Worm (Caenorhabditis elegans) whole organism, L2 larva: ENCODE data around the gene srt-28.

Source experiments
- C34F6.9 ChIP-seq: fragments of 150-350 bp; optimal IDR thresholded peaks from 2 replicates; lab custom pipeline; 2014; ENCODE audit warnings: missing biosample characterization, missing genetic modification characterization
- F13H6.1 ChIP-seq: sonication (generic microtip); optimal IDR thresholded peaks from 2 replicates; lab custom pipeline; 2016; ENCODE audit warnings: missing genetic modification characterization, missing compliant biosample characterization
- R02D3.7 ChIP-seq: fragments of 150-350 bp; optimal IDR thresholded peaks from 2 replicates; lab custom pipeline; 2014; ENCODE audit warnings: missing biosample characterization, missing genetic modification characterization
- Y55F3AM.14 ChIP-seq: fragments of 200-800 bp; sonication (Bioruptor generic); optimal IDR thresholded peaks from 2 replicates; lab custom pipeline; 2018; ENCODE audit warnings: mild to moderate bottlenecking, missing genetic modification characterization, missing compliant biosample characterization
- alr-1 ChIP-seq: fragments of 150-350 bp; optimal IDR thresholded peaks from 2 replicates; lab custom pipeline; 2014; ENCODE audit warnings: missing biosample characterization, missing genetic modification characterization
- aly-2 ChIP-seq: fragments of 150-350 bp; optimal IDR thresholded peaks from 2 replicates; lab custom pipeline; 2014; ENCODE audit warnings: missing biosample characterization, missing genetic modification characterization
- ama-1 ChIP-seq: fragments of 150-350 bp; optimal IDR thresholded peaks from 2 replicates; lab custom pipeline; 2018; ENCODE audit warnings: inconsistent platforms
- ceh-16 ChIP-seq: fragments of 150-350 bp; optimal IDR thresholded peaks from 2 replicates; lab custom pipeline; 2014; ENCODE audit warnings: missing biosample characterization, missing genetic modification characterization
- ceh-82 ChIP-seq: fragments of 150-350 bp; optimal IDR thresholded peaks from 2 replicates; lab custom pipeline; 2014; ENCODE audit warnings: missing biosample characterization, missing genetic modification characterization
- crh-2 ChIP-seq: sonication (generic microtip); optimal IDR thresholded peaks from 2 replicates; lab custom pipeline; 2017; ENCODE audit warnings: missing biosample characterization, missing genetic modification characterization
- dmd-4 ChIP-seq: sonication (generic microtip); optimal IDR thresholded peaks from 2 replicates; lab custom pipeline; 2017; ENCODE audit warnings: missing biosample characterization, missing genetic modification characterization
- egl-27 ChIP-seq: sonication (generic microtip); optimal IDR thresholded peaks from 3 replicates; lab custom pipeline; 2017; ENCODE audit warnings: missing biosample characterization, missing genetic modification reagents, missing genetic modification characterization
- elt-1 ChIP-seq: fragments of 150-350 bp; optimal IDR thresholded peaks from 2 replicates; lab custom pipeline; 2014; ENCODE audit warnings: missing biosample characterization, missing genetic modification characterization
- elt-3 ChIP-seq: sonication (generic microtip); optimal IDR thresholded peaks from 2 replicates; lab custom pipeline; 2017; ENCODE audit warnings: missing biosample characterization, missing genetic modification characterization
- fos-1 ChIP-seq: fragments of 150-350 bp; optimal IDR thresholded peaks from 2 replicates; lab custom pipeline; 2014; ENCODE audit warnings: missing biosample characterization, missing genetic modification characterization
- gmeb-1 ChIP-seq: fragments of 150-350 bp; optimal IDR thresholded peaks from 2 replicates; lab custom pipeline; 2014; ENCODE audit warnings: missing biosample characterization, missing genetic modification characterization
- lin-11 ChIP-seq: fragments of 150-350 bp; sonication (generic microtip); optimal IDR thresholded peaks from 2 replicates; lab custom pipeline; 2014; ENCODE audit warnings: missing biosample characterization, missing genetic modification characterization, inconsistent platforms, mixed read lengths
- lin-39 ChIP-seq: fragments of 150-350 bp; optimal IDR thresholded peaks from 2 replicates; lab custom pipeline; 2014; ENCODE audit warnings: missing biosample characterization, missing genetic modification reagents, missing genetic modification characterization
- lsy-2 ChIP-seq, 2 experiments: fragments of 150-350 bp in 1 of 2; sonication (generic microtip) in 1 of 2; optimal IDR thresholded peaks; 2 replicates each; lab custom pipeline; 2014 to 2017; ENCODE audit warnings: missing biosample characterization in 2 of 2, missing genetic modification characterization in 2 of 2
- mbf-1 ChIP-seq: sonication (generic microtip); optimal IDR thresholded peaks from 2 replicates; lab custom pipeline; 2017; ENCODE audit warnings: missing biosample characterization, missing genetic modification characterization
- mdl-1 ChIP-seq, 2 experiments: fragments of 150-350 bp in 1 of 2; sonication (generic microtip) in 1 of 2; optimal IDR thresholded peaks; 2 replicates each; lab custom pipeline; 2017; ENCODE audit warnings: missing biosample characterization in 2 of 2, missing genetic modification characterization in 2 of 2
- nhr-10 ChIP-seq: sonication (generic microtip); optimal IDR thresholded peaks from 2 replicates; lab custom pipeline; 2017; ENCODE audit warnings: missing biosample characterization, missing genetic modification characterization
- nhr-129 ChIP-seq: fragments of 150-350 bp; optimal IDR thresholded peaks from 2 replicates; lab custom pipeline; 2014; ENCODE audit warnings: missing biosample characterization, missing genetic modification characterization
- nhr-237 ChIP-seq: fragments of 150-350 bp; optimal IDR thresholded peaks from 2 replicates; lab custom pipeline; 2014; ENCODE audit warnings: missing biosample characterization, missing genetic modification characterization
- nhr-25 ChIP-seq: fragments of 150-350 bp; sonication (generic microtip); optimal IDR thresholded peaks from 3 replicates; lab custom pipeline; 2014; ENCODE audit warnings: missing biosample characterization, missing genetic modification characterization
- nhr-6 ChIP-seq: fragments of 150-350 bp; optimal IDR thresholded peaks from 2 replicates; lab custom pipeline; 2014; ENCODE audit warnings: missing biosample characterization, missing genetic modification characterization
- peb-1 ChIP-seq: fragments of 150-350 bp; optimal IDR thresholded peaks from 2 replicates; lab custom pipeline; 2014; ENCODE audit warnings: missing biosample characterization, missing genetic modification characterization
- sma-9 ChIP-seq, 2 experiments: fragments of 150-350 bp in 1 of 2; sonication (generic microtip) in 1 of 2; optimal IDR thresholded peaks; 2 replicates each; lab custom pipeline; 2014 to 2016; ENCODE audit warnings: missing genetic modification characterization in 2 of 2, mild to moderate bottlenecking in 1 of 2, missing biosample characterization in 1 of 2, missing compliant biosample characterization in 1 of 2, missing genetic modification reagents in 1 of 2, moderate library complexity in 1 of 2
- snpc-4 ChIP-seq: fragments of 150-350 bp; optimal IDR thresholded peaks from 2 replicates; lab custom pipeline; 2014; ENCODE audit warnings: missing biosample characterization, missing genetic modification characterization
- zag-1 ChIP-seq: fragments of 150-350 bp; optimal IDR thresholded peaks from 2 replicates; lab custom pipeline; 2014; ENCODE audit warnings: missing biosample characterization, missing genetic modification characterization
- ztf-4 ChIP-seq: fragments of 150-350 bp; optimal IDR thresholded peaks from 2 replicates; lab custom pipeline; 2014; ENCODE audit warnings: missing biosample characterization, missing genetic modification characterization

Gene srt-28

ce11 chrV:2730784-2731480 lies 17.5 kb upstream of the srt-28 start, which contains the start of gene dod-3:
Gene dod-3 (minus strand): TSS chrV:2731098.
- TF ChIP-seq F13H6.1 (peak; percentile 57), elt-1 (tag; lab: Kevin White, UChicago) (no peak), egl-27 (tag; lab: Kevin White, UChicago) (no peak), ama-1 (no peak), Y55F3AM.14 (GFP tag; lab: Kevin White, UChicago) (no peak), nhr-10 (tag; lab: Kevin White, UChicago) (no peak), aly-2 (tag; lab: Kevin White, UChicago) (no peak), lsy-2 (tag; optimal IDR thresholded peaks at IDR 0.05; lab: Kevin White, UChicago) (no peak), C34F6.9 (tag; lab: Kevin White, UChicago) (no peak)
- TF ChIP-seq, all 48 proteins: peak for 1

- TF ChIP-seq alr-1 (tag; lab: Kevin White, UChicago) (no peak), lsy-2 (tag; optimal IDR thresholded peaks at IDR 0.05; lab: Kevin White, UChicago) (no peak), nhr-25 (no peak), R02D3.7 (tag; lab: Kevin White, UChicago) (no peak), elt-1 (tag; lab: Kevin White, UChicago) (no peak)
Observed at ce11 chrV:2728236-2728635, 14.8 kb upstream of the srt-28 start, which contains the start of gene str-33. Gene str-33 (plus strand): TSS chrV:2728536.

ce11 chrV:2727101-2727500 lies 13.7 kb upstream of the srt-28 start, which contains the start of gene str-13:
Gene str-13 (minus strand): TSS chrV:2727201.
- TF ChIP-seq nhr-237 (tag; lab: Kevin White, UChicago) (no peak), sma-9 (GFP tag; optimal IDR thresholded peaks at IDR 0.05; lab: Kevin White, UChicago) (no peak), sma-9 (tag; optimal IDR thresholded peaks at IDR 0.05; lab: Kevin White, UChicago) (no peak), fos-1 (tag; lab: Kevin White, UChicago) (no peak), ceh-16 (tag; lab: Kevin White, UChicago) (no peak), snpc-4 (no peak), peb-1 (tag; lab: Kevin White, UChicago) (no peak), mbf-1 (tag; lab: Kevin White, UChicago) (no peak), dmd-4 (no peak), ceh-82 (tag; lab: Kevin White, UChicago) (no peak), mdl-1 (tag; optimal IDR thresholded peaks at IDR 0.05; lab: Kevin White, UChicago) (no peak), zag-1 (tag; lab: Kevin White, UChicago) (no peak), elt-3 (tag; lab: Kevin White, UChicago) (no peak), aly-2 (tag; lab: Kevin White, UChicago) (no peak), alr-1 (tag; lab: Kevin White, UChicago) (no peak), Y55F3AM.14 (GFP tag; lab: Kevin White, UChicago) (no peak), crh-2 (tag; lab: Kevin White, UChicago) (no peak), F13H6.1 (no peak), R02D3.7 (tag; lab: Kevin White, UChicago) (no peak), lin-39 (tag; lab: Kevin White, UChicago) (no peak)

ce11 chrV:2725225-2725624 lies 11.8 kb upstream of the srt-28 start, which contains the start of gene srg-59:
Gene srg-59 (minus strand): TSS chrV:2725325.
- TF ChIP-seq snpc-4, result no peak
- TF ChIP-seq gmeb-1 (tag; lab: Kevin White, UChicago), result no peak
- no peak for TF ChIP-seq ztf-4 (tag; lab: Kevin White, UChicago)
- TF ChIP-seq elt-1 (tag; lab: Kevin White, UChicago), result no peak
- TF ChIP-seq nhr-6 (tag; lab: Kevin White, UChicago), result no peak
- no peak for TF ChIP-seq egl-27 (tag; lab: Kevin White, UChicago)
- TF ChIP-seq nhr-129 (tag; lab: Kevin White, UChicago), result no peak
- no peak for TF ChIP-seq nhr-237 (tag; lab: Kevin White, UChicago)
- TF ChIP-seq lin-11 (tag; lab: Kevin White, UChicago), result no peak
- no peak for TF ChIP-seq elt-3 (tag; lab: Kevin White, UChicago)

- TF ChIP-seq lsy-2 (tag; optimal IDR thresholded peaks at IDR 0.05; lab: Kevin White, UChicago), result no peak
- no peak for TF ChIP-seq F13H6.1
Observed at ce11 chrV:2722555-2722954, 9.1 kb upstream of the srt-28 start, which contains the start of gene srg-60. Gene srg-60 (minus strand): TSS chrV:2722655.
